Fruit fly (Drosophila melanogaster) whole organism, embryonic: ENCODE data around the gene CG4770.

ENCODE experiments used
- CG1024 ChIP-seq: fragments of 200-800 bp; sonication (Bioruptor generic); IDR thresholded peaks from 2 replicates; pipeline ENCODE4 v1.3.6; 2022; ENCODE audit warnings: missing biosample characterization, missing genetic modification characterization
- CG10462 ChIP-seq: fragments of 200-800 bp; sonication (Bioruptor generic); optimal IDR thresholded peaks from 2 replicates; lab custom pipeline; 2016; ENCODE audit warnings: missing biosample characterization, missing genetic modification characterization
- CG10979 ChIP-seq: fragments of 200-800 bp; sonication (Bioruptor generic); optimal IDR thresholded peaks from 2 replicates; lab custom pipeline; 2018; ENCODE audit warnings: missing biosample characterization, mild to moderate bottlenecking, missing genetic modification characterization, moderate library complexity
- CG14860 ChIP-seq: fragments of 200-800 bp; sonication (Bioruptor generic); IDR thresholded peaks from 3 replicates; pipeline ENCODE4 v1.3.6; 2022; ENCODE audit warnings: missing biosample characterization, missing genetic modification characterization; ENCODE audit not compliant: partially characterized antibody
- CG14965 ChIP-seq: fragments of 200-800 bp; sonication (Bioruptor generic); optimal IDR thresholded peaks from 2 replicates; lab custom pipeline; 2016; ENCODE audit warnings: missing biosample characterization, missing genetic modification characterization, borderline replicate concordance
- CG15269 ChIP-seq: fragments of 200-800 bp; sonication (Bioruptor generic); optimal IDR thresholded peaks from 2 replicates; lab custom pipeline; 2018; ENCODE audit warnings: missing biosample characterization, mild to moderate bottlenecking, missing genetic modification characterization, moderate library complexity
- CG15479 ChIP-seq: fragments of 200-800 bp; sonication (Bioruptor generic); optimal IDR thresholded peaks from 3 replicates; lab custom pipeline; 2019; ENCODE audit warnings: missing biosample characterization, mild to moderate bottlenecking, missing genetic modification characterization, moderate library complexity
- CG15696 ChIP-seq: fragments of 200-800 bp; sonication (Bioruptor generic); optimal IDR thresholded peaks from 2 replicates; lab custom pipeline; 2019; ENCODE audit warnings: missing biosample characterization, mild to moderate bottlenecking, missing genetic modification characterization, moderate library complexity
- CG17361 ChIP-seq: fragments of 200-800 bp; sonication (Bioruptor generic); IDR thresholded peaks from 3 replicates; pipeline ENCODE4 v1.3.6; 2022; ENCODE audit warnings: missing biosample characterization, missing genetic modification characterization
- CG18619 ChIP-seq: fragments of 200-800 bp; sonication (Bioruptor generic); optimal IDR thresholded peaks from 3 replicates; lab custom pipeline; 2017; ENCODE audit warnings: missing biosample characterization, mild to moderate bottlenecking, missing genetic modification characterization
- CG30020 ChIP-seq: fragments of 200-800 bp; optimal IDR thresholded peaks from 2 replicates; lab custom pipeline; 2019; ENCODE audit warnings: missing biosample characterization, mild to moderate bottlenecking, missing genetic modification characterization, moderate library complexity
- CG31224 ChIP-seq: fragments of 200-800 bp; sonication (Bioruptor generic); IDR thresholded peaks from 2 replicates; pipeline ENCODE4 v1.3.6; 2022; ENCODE audit warnings: missing biosample characterization, missing genetic modification characterization
- CG3995 ChIP-seq: fragments of 200-800 bp; sonication (Bioruptor generic); optimal IDR thresholded peaks from 3 replicates; lab custom pipeline; 2016; ENCODE audit warnings: missing biosample characterization, missing genetic modification characterization
- CG4854 ChIP-seq: fragments of 200-800 bp; sonication (Bioruptor generic); optimal IDR thresholded peaks from 2 replicates; lab custom pipeline; 2016; ENCODE audit warnings: missing biosample characterization, missing genetic modification characterization, inconsistent platforms
- CG6791 ChIP-seq: fragments of 200-800 bp; sonication (Bioruptor generic); IDR thresholded peaks from 3 replicates; pipeline ENCODE4 v1.3.6; 2022; ENCODE audit warnings: missing biosample characterization, missing genetic modification characterization; ENCODE audit not compliant: partially characterized antibody
- CG7357 ChIP-seq: fragments of 200-800 bp; sonication (Bioruptor generic); IDR thresholded peaks from 3 replicates; pipeline ENCODE4 v1.3.6; 2022; ENCODE audit warnings: missing biosample characterization, missing genetic modification characterization
- CG7987 ChIP-seq: fragments of 200-800 bp; sonication (Bioruptor generic); optimal IDR thresholded peaks from 2 replicates; lab custom pipeline; 2018; ENCODE audit warnings: missing biosample characterization, mild to moderate bottlenecking, missing genetic modification characterization, moderate library complexity
- CG8359 ChIP-seq: fragments of 200-800 bp; sonication (Bioruptor generic); optimal IDR thresholded peaks from 2 replicates; lab custom pipeline; 2017; ENCODE audit warnings: missing biosample characterization, mild to moderate bottlenecking, missing genetic modification characterization, borderline replicate concordance
- CG8924 ChIP-seq: fragments of 200-800 bp; optimal IDR thresholded peaks from 3 replicates; lab custom pipeline; 2019; ENCODE audit warnings: missing biosample characterization, mild to moderate bottlenecking, missing genetic modification characterization, moderate library complexity
- Elba2 ChIP-seq: fragments of 200-800 bp; sonication (Bioruptor generic); optimal IDR thresholded peaks from 3 replicates; lab custom pipeline; 2016; ENCODE audit warnings: missing biosample characterization, missing genetic modification characterization
- Lhr ChIP-seq: fragments of 200-800 bp; sonication (Bioruptor generic); optimal IDR thresholded peaks from 3 replicates; lab custom pipeline; 2017; ENCODE audit warnings: mild to moderate bottlenecking, missing biosample characterization, missing genetic modification reagents, missing genetic modification characterization
- Med ChIP-seq: fragments of 200-800 bp; sonication (Bioruptor generic); peaks from one replicate; lab custom pipeline; 2016; ENCODE audit warnings: missing biosample characterization, missing genetic modification characterization, mild to moderate bottlenecking, inconsistent platforms, moderate library complexity
- Myb ChIP-seq: fragments of 200-800 bp; sonication (Bioruptor generic); optimal IDR thresholded peaks from 2 replicates; lab custom pipeline; 2016; ENCODE audit warnings: missing biosample characterization, missing genetic modification characterization
- Ptx1 ChIP-seq: fragments of 200-800 bp; sonication (Bioruptor generic); IDR thresholded peaks from 2 replicates; pipeline ENCODE4 v1.3.6; 2022; ENCODE audit warnings: missing biosample characterization, missing genetic modification characterization
- Rfx ChIP-seq: fragments of 200-800 bp; sonication (Bioruptor generic); IDR thresholded peaks from 2 replicates; pipeline ENCODE4 v1.3.6; 2022; ENCODE audit warnings: missing biosample characterization, missing genetic modification characterization
- TFAM ChIP-seq: fragments of 200-800 bp; sonication (Bioruptor generic); optimal IDR thresholded peaks from 2 replicates; lab custom pipeline; 2017; ENCODE audit warnings: missing biosample characterization, missing genetic modification characterization, inconsistent platforms
- al ChIP-seq: fragments of 200-800 bp; sonication (Bioruptor generic); IDR thresholded peaks from 2 replicates; pipeline ENCODE4 v1.3.6; 2022; ENCODE audit warnings: missing biosample characterization, missing genetic modification characterization
- ash1 ChIP-seq: fragments of 200-800 bp; sonication (Bioruptor generic); optimal IDR thresholded peaks from 2 replicates; lab custom pipeline; 2018; ENCODE audit warnings: missing biosample characterization, mild to moderate bottlenecking, missing genetic modification characterization
- bcd ChIP-seq: fragments of 200-800 bp; sonication (Bioruptor generic); optimal IDR thresholded peaks from 2 replicates; lab custom pipeline; 2017; ENCODE audit warnings: missing biosample characterization, mild to moderate bottlenecking, missing genetic modification characterization
- br ChIP-seq: fragments of >200 bp; optimal IDR thresholded peaks from 2 replicates; lab custom pipeline; 2017
- bsh ChIP-seq, 2 experiments: fragments of 200-800 bp; sonication (Bioruptor generic); optimal IDR thresholded peaks; 2 replicates each; lab custom pipeline; 2017 to 2018; ENCODE audit warnings: mild to moderate bottlenecking in 2 of 2, missing biosample characterization in 2 of 2, missing genetic modification characterization in 2 of 2, moderate library complexity in 1 of 2
- cad ChIP-seq: fragments of >200 bp; optimal IDR thresholded peaks from 2 replicates; lab custom pipeline; 2017; ENCODE audit warnings: missing biosample characterization, missing genetic modification characterization
- cato ChIP-seq: fragments of 200-800 bp; sonication (Bioruptor generic); optimal IDR thresholded peaks from 2 replicates; lab custom pipeline; 2016; ENCODE audit warnings: missing biosample characterization, missing genetic modification characterization, borderline replicate concordance
- caup ChIP-seq: fragments of 200-800 bp; sonication (Bioruptor generic); optimal IDR thresholded peaks from 3 replicates; lab custom pipeline; 2017; ENCODE audit warnings: missing biosample characterization, mild to moderate bottlenecking, missing genetic modification characterization, moderate library complexity; ENCODE audit not compliant: severe bottlenecking
- chm ChIP-seq: fragments of 200-800 bp; sonication (Bioruptor generic); IDR thresholded peaks from 2 replicates; pipeline ENCODE4 v1.3.6; 2022; ENCODE audit warnings: missing biosample characterization, missing genetic modification characterization
- disco-r ChIP-seq: fragments of 200-800 bp; sonication (Bioruptor generic); optimal IDR thresholded peaks from 2 replicates; lab custom pipeline; 2016; ENCODE audit warnings: missing biosample characterization, missing genetic modification characterization
- esg ChIP-seq: fragments of 200-800 bp; sonication (Bioruptor generic); conservative IDR thresholded peaks from 2 replicates; pipeline ENCODE4 v1.3.6; 2022; ENCODE audit warnings: missing biosample characterization, missing genetic modification characterization
- fd102C ChIP-seq: fragments of 200-800 bp; sonication (Bioruptor generic); optimal IDR thresholded peaks from 2 replicates; lab custom pipeline; 2018; ENCODE audit warnings: missing biosample characterization, mild to moderate bottlenecking, missing genetic modification characterization, moderate library complexity
- gro ChIP-seq: fragments of 200-800 bp; sonication (Bioruptor generic); optimal IDR thresholded peaks from 2 replicates; lab custom pipeline; 2016; ENCODE audit warnings: missing biosample characterization, missing genetic modification characterization
- gsb-n ChIP-seq: fragments of 200-800 bp; sonication (Bioruptor generic); optimal IDR thresholded peaks from 3 replicates; lab custom pipeline; 2018; ENCODE audit warnings: missing biosample characterization, mild to moderate bottlenecking, missing genetic modification characterization
- mld ChIP-seq: fragments of 200-800 bp; sonication (Bioruptor generic); IDR thresholded peaks from 3 replicates; pipeline ENCODE4 v1.3.6; 2022; ENCODE audit warnings: missing biosample characterization, missing genetic modification characterization; ENCODE audit not compliant: partially characterized antibody
- pho ChIP-seq: fragments of 200-800 bp; sonication (Bioruptor generic); optimal IDR thresholded peaks from 2 replicates; lab custom pipeline; 2016; ENCODE audit warnings: missing biosample characterization, missing genetic modification characterization
- prd ChIP-seq, 3 experiments: fragments of >200 bp in 2 of 3; fragments of 200-800 bp in 1 of 3; sonication (Bioruptor generic) in 1 of 3; optimal IDR thresholded peaks in 2 of 3; IDR thresholded peaks in 1 of 3; 2 replicates in 2 of 3; 3 replicates in 1 of 3; pipeline versions ENCODE4 v1.3.6 to Lab custom; 2017 to 2022; ENCODE audit warnings: missing biosample characterization in 1 of 3, missing genetic modification characterization in 1 of 3
- psq ChIP-seq: fragments of 200-800 bp; sonication (Bioruptor generic); optimal IDR thresholded peaks from 2 replicates; lab custom pipeline; 2017; ENCODE audit warnings: missing biosample characterization, missing genetic modification characterization
- ro ChIP-seq: fragments of 200-800 bp; sonication (Bioruptor generic); IDR thresholded peaks from 2 replicates; pipeline ENCODE4 v1.3.6; 2022; ENCODE audit warnings: missing biosample characterization, missing genetic modification characterization
- sd ChIP-seq: fragments of 200-800 bp; sonication (Bioruptor generic); optimal IDR thresholded peaks from 3 replicates; lab custom pipeline; 2018; ENCODE audit warnings: missing biosample characterization, mild to moderate bottlenecking, missing genetic modification characterization, moderate library complexity
- sob ChIP-seq: fragments of 200-800 bp; sonication (Bioruptor generic); IDR thresholded peaks from 2 replicates; pipeline ENCODE4 v1.3.6; 2022; ENCODE audit warnings: missing biosample characterization, missing genetic modification characterization
- sr ChIP-seq: fragments of 200-800 bp; sonication (Bioruptor generic); IDR thresholded peaks from 3 replicates; pipeline ENCODE4 v1.3.6; 2022; ENCODE audit warnings: missing biosample characterization, missing genetic modification characterization
- stwl ChIP-seq: fragments of 200-800 bp; sonication (Bioruptor generic); optimal IDR thresholded peaks from 3 replicates; lab custom pipeline; 2018; ENCODE audit warnings: missing biosample characterization, mild to moderate bottlenecking, missing genetic modification characterization, moderate library complexity
- trh ChIP-seq: fragments of 200-800 bp; sonication (Bioruptor generic); optimal IDR thresholded peaks from 2 replicates; lab custom pipeline; 2016; ENCODE audit warnings: missing biosample characterization, missing genetic modification characterization
- usp ChIP-seq: fragments of >200 bp; optimal IDR thresholded peaks from 2 replicates; lab custom pipeline; 2017; ENCODE audit warnings: missing biosample characterization, missing genetic modification characterization

Gene CG4770

dm6 chr3R:19924331-19924730 is 6.0 kb downstream of the CG4770 start (continued):
- TF ChIP-seq TFAM (GFP tag; lab: Kevin White, UChicago) = no peak
- no peak for TF ChIP-seq cato (GFP tag; lab: Kevin White, UChicago)
- no peak for TF ChIP-seq gsb-n (tag; lab: Kevin White, UChicago)
- TF ChIP-seq Lhr = no peak
- TF ChIP-seq trh (GFP tag; lab: Kevin White, UChicago) = no peak
- no peak for TF ChIP-seq psq
- TF ChIP-seq CG8924 (tag; lab: Kevin White, UChicago) = no peak
- TF ChIP-seq CG6791 (GFP tag; lab: Robert Waterston, UW) = no peak
- TF ChIP-seq CG15479 (GFP tag; lab: Kevin White, UChicago) = no peak
- TF ChIP-seq Ptx1 (GFP tag; lab: Robert Waterston, UW) = no peak
- TF ChIP-seq CG7357 (GFP tag; lab: Robert Waterston, UW) = no peak
- no peak for TF ChIP-seq ash1 (GFP tag; lab: Kevin White, UChicago)
- TF ChIP-seq disco-r (GFP tag; lab: Kevin White, UChicago) = no peak
- TF ChIP-seq usp (GFP tag; lab: Kevin White, UChicago) = no peak
- TF ChIP-seq Elba2 = no peak
- no peak for TF ChIP-seq sr
- TF ChIP-seq CG14965 = no peak
- TF ChIP-seq CG17361 (GFP tag; lab: Robert Waterston, UW) = no peak
- no peak for TF ChIP-seq chm
- no peak for TF ChIP-seq CG15696 (tag; lab: Kevin White, UChicago)
- TF ChIP-seq CG10979 (tag; lab: Kevin White, UChicago) = no peak
- TF ChIP-seq CG7987 (GFP tag; lab: Kevin White, UChicago) = no peak
- TF ChIP-seq bcd (GFP tag; lab: Kevin White, UChicago) = no peak
- TF ChIP-seq CG14860 (GFP tag; lab: Robert Waterston, UW) = no peak
- no peak for TF ChIP-seq mld (GFP tag; lab: Robert Waterston, UW)
- peak; percentile 56 for TF ChIP-seq caup (GFP tag; lab: Kevin White, UChicago)
- no peak for TF ChIP-seq Myb (GFP tag; lab: Kevin White, UChicago)
- peak; percentile 33; the same call in 1 of the 2 replicates for TF ChIP-seq sob (GFP tag; lab: Robert Waterston, UW)
- peak; percentile 90 for TF ChIP-seq Med (GFP tag; lab: Kevin White, UChicago)
- TF ChIP-seq pho (GFP tag; lab: Kevin White, UChicago) = no peak
- TF ChIP-seq CG4854 (GFP tag; lab: Kevin White, UChicago) = no peak
- no peak for TF ChIP-seq bsh (GFP tag; optimal IDR thresholded peaks at IDR 0.05; lab: Kevin White, UChicago)
- TF ChIP-seq gro (GFP tag; lab: Kevin White, UChicago) = no peak
- TF ChIP-seq stwl (tag; lab: Kevin White, UChicago) = no peak
- no peak for TF ChIP-seq prd (optimal IDR thresholded peaks at IDR 0.05; lab: Kevin White, UChicago)
- TF ChIP-seq prd (GFP tag; IDR thresholded peaks at IDR 0.05; lab: Robert Waterston, UW) = no peak
- TF ChIP-seq br (lab: Kevin White, UChicago) = no peak
- no peak for TF ChIP-seq cad (GFP tag; lab: Kevin White, UChicago)
- no peak for TF ChIP-seq al (GFP tag; lab: Robert Waterston, UW)
- no peak for TF ChIP-seq CG18619 (GFP tag; lab: Kevin White, UChicago)
- no peak for TF ChIP-seq CG31224
- TF ChIP-seq CG3995 = peak; percentile 2
- no peak for TF ChIP-seq CG15269 (tag; lab: Kevin White, UChicago)
- peak; percentile 37; the same call in 1 of the 2 replicates for TF ChIP-seq Rfx
- TF ChIP-seq esg (GFP tag; lab: Robert Waterston, UW) = no peak
- TF ChIP-seq sd = no peak
- TF ChIP-seq ro (GFP tag; lab: Robert Waterston, UW) = no peak
- TF ChIP-seq CG10462 (GFP tag; lab: Kevin White, UChicago) = no peak
- no peak for TF ChIP-seq CG8359
- no peak for TF ChIP-seq CG1024 (GFP tag; lab: Robert Waterston, UW)
- TF ChIP-seq CG30020 (tag; lab: Kevin White, UChicago) = no peak
- TF ChIP-seq fd102C (GFP tag; lab: Kevin White, UChicago) = no peak
